Worm (Caenorhabditis elegans) whole organism, L4 larva: ENCODE measurements around the gene pcp-5.

Experiments used
- D1046.2 ChIP-seq: fragments of 200-800 bp; sonication (Bioruptor generic); IDR thresholded peaks from 2 replicates; pipeline ENCODE4 v1.3.6; 2022; ENCODE audit warnings: missing genetic modification characterization, missing compliant biosample characterization
- R02D3.7 ChIP-seq: fragments of 150-350 bp; sonication (generic microtip); optimal IDR thresholded peaks from 3 replicates; lab custom pipeline; 2014; ENCODE audit warnings: missing biosample characterization, missing genetic modification characterization
- T20F7.1 ChIP-seq: fragments of 200-800 bp; sonication (Bioruptor generic); optimal IDR thresholded peaks from 2 replicates; lab custom pipeline; 2018; ENCODE audit warnings: mild to moderate bottlenecking, missing genetic modification characterization, missing compliant biosample characterization
- ZK546.5 ChIP-seq, 2 experiments: sonication (generic microtip); optimal IDR thresholded peaks; 2 replicates each; lab custom pipeline; 2017; ENCODE audit warnings: missing biosample characterization in 2 of 2, missing genetic modification characterization in 2 of 2
- aha-1 ChIP-seq: fragments of 150-350 bp; peaks from one replicate; lab custom pipeline; 2014; ENCODE audit warnings: missing biosample characterization, missing genetic modification characterization
- ceh-20 ChIP-seq: fragments of 200-800 bp; sonication (Bioruptor generic); IDR thresholded peaks from 2 replicates; pipeline ENCODE4 v1.3.6; 2022; ENCODE audit warnings: missing genetic modification reagents, missing genetic modification characterization, missing compliant biosample characterization
- ceh-32 ChIP-seq: sonication (generic microtip); optimal IDR thresholded peaks from 2 replicates; lab custom pipeline; 2016; ENCODE audit warnings: mild to moderate bottlenecking, missing genetic modification characterization, missing compliant biosample characterization; ENCODE audit not compliant: poor library complexity
- cey-2 ChIP-seq: sonication (generic microtip); optimal IDR thresholded peaks from 3 replicates; lab custom pipeline; 2017; ENCODE audit warnings: missing genetic modification characterization, mild to moderate bottlenecking, missing compliant biosample characterization, antibody characterized with exemption, borderline replicate concordance; ENCODE audit not compliant: insufficient read depth
- ctbp-1 ChIP-seq: fragments of 200-800 bp; sonication (Bioruptor generic); IDR thresholded peaks from 2 replicates; pipeline ENCODE4 v1.3.6; 2022; ENCODE audit warnings: missing genetic modification reagents, missing genetic modification characterization, missing compliant biosample characterization
- daf-12 ChIP-seq: fragments of 150-350 bp; optimal IDR thresholded peaks from 2 replicates; lab custom pipeline; 2014; ENCODE audit warnings: missing biosample characterization, missing genetic modification reagents, missing genetic modification characterization
- daf-16 ChIP-seq, 3 experiments: sonication (generic microtip); optimal IDR thresholded peaks; 2 replicates each; lab custom pipeline; 2016 to 2017; ENCODE audit warnings: missing genetic modification characterization in 3 of 3, missing genetic modification reagents in 3 of 3, mild to moderate bottlenecking in 2 of 3, missing compliant biosample characterization in 2 of 3, missing biosample characterization in 1 of 3, moderate library complexity in 1 of 3
- daf-19 ChIP-seq: fragments of 200-800 bp; sonication (Bioruptor generic); conservative IDR thresholded peaks from 2 replicates; pipeline ENCODE4 v1.3.6; 2022; ENCODE audit warnings: missing genetic modification characterization, missing compliant biosample characterization
- daf-8 ChIP-seq: fragments of 200-800 bp; sonication (Bioruptor generic); IDR thresholded peaks from 2 replicates; pipeline ENCODE4 v1.3.6; 2022; ENCODE audit warnings: missing genetic modification characterization, missing compliant biosample characterization
- dmd-9 ChIP-seq: fragments of 200-800 bp; sonication (Bioruptor generic); IDR thresholded peaks from 2 replicates; pipeline ENCODE4 v1.3.6; 2022; ENCODE audit warnings: missing genetic modification reagents, missing genetic modification characterization, missing compliant biosample characterization
- dpl-1 ChIP-seq: fragments of 150-350 bp; optimal IDR thresholded peaks from 2 replicates; lab custom pipeline; 2014; ENCODE audit warnings: missing biosample characterization, missing genetic modification reagents, missing genetic modification characterization
- duxl-1 ChIP-seq: sonication (generic microtip); optimal IDR thresholded peaks from 2 replicates; lab custom pipeline; 2016; ENCODE audit warnings: mild to moderate bottlenecking, missing genetic modification characterization, moderate library complexity, missing compliant biosample characterization; ENCODE audit not compliant: poor library complexity
- dve-1 ChIP-seq: sonication (generic microtip); optimal IDR thresholded peaks from 2 replicates; lab custom pipeline; 2017; ENCODE audit warnings: antibody characterized with exemption, mild to moderate bottlenecking, missing genetic modification characterization, missing compliant biosample characterization; ENCODE audit not compliant: insufficient read depth
- fkh-10 ChIP-seq: fragments of 150-350 bp; optimal IDR thresholded peaks from 2 replicates; lab custom pipeline; 2014; ENCODE audit warnings: missing biosample characterization, missing genetic modification reagents, missing genetic modification characterization
- hif-1 ChIP-seq, 2 experiments: sonication (generic microtip); optimal IDR thresholded peaks; 2 replicates each; lab custom pipeline; 2016 to 2017; ENCODE audit warnings: missing compliant biosample characterization in 2 of 2, missing genetic modification characterization in 2 of 2, missing genetic modification reagents in 2 of 2, missing genotype in 2 of 2, mild to moderate bottlenecking in 1 of 2
- hlh-11 ChIP-seq: fragments of 200-800 bp; sonication (Bioruptor generic); optimal IDR thresholded peaks from 2 replicates; lab custom pipeline; 2018; ENCODE audit warnings: mild to moderate bottlenecking, missing genetic modification characterization, missing compliant biosample characterization
- hlh-30 ChIP-seq: sonication (generic microtip); optimal IDR thresholded peaks from 2 replicates; lab custom pipeline; 2017; ENCODE audit warnings: antibody characterized with exemption, mild to moderate bottlenecking, missing genetic modification characterization, missing compliant biosample characterization; ENCODE audit not compliant: insufficient read depth
- hmg-1.1 ChIP-seq: fragments of 200-800 bp; sonication (Bioruptor generic); IDR thresholded peaks from 2 replicates; pipeline ENCODE4 v1.3.6; 2022; ENCODE audit warnings: missing genetic modification reagents, missing genetic modification characterization, missing compliant biosample characterization
- lin-1 ChIP-seq: fragments of 200-800 bp; sonication (Bioruptor generic); IDR thresholded peaks from 2 replicates; pipeline ENCODE4 v1.3.6; 2022; ENCODE audit warnings: missing genetic modification reagents, missing genetic modification characterization, missing compliant biosample characterization
- lin-29 ChIP-seq: fragments of 200-800 bp; sonication (Bioruptor generic); IDR thresholded peaks from 2 replicates; pipeline ENCODE4 v1.3.6; 2022; ENCODE audit warnings: missing genetic modification reagents, missing genetic modification characterization, missing compliant biosample characterization
- lin-38 ChIP-seq: fragments of 200-800 bp; sonication (Bioruptor generic); IDR thresholded peaks from 2 replicates; pipeline ENCODE4 v1.3.6; 2022; ENCODE audit warnings: missing genetic modification reagents, missing genetic modification characterization, missing compliant biosample characterization
- lsy-2 ChIP-seq, 2 experiments: fragments of 150-350 bp in 1 of 2; sonication (generic microtip) in 1 of 2; optimal IDR thresholded peaks; 2 replicates each; lab custom pipeline; 2014 to 2017; ENCODE audit warnings: missing biosample characterization in 2 of 2, missing genetic modification characterization in 2 of 2
- madf-9 ChIP-seq: fragments of 200-800 bp; sonication (Bioruptor generic); conservative IDR thresholded peaks from 2 replicates; pipeline ENCODE4 v1.3.6; 2022; ENCODE audit warnings: missing genetic modification reagents, missing genetic modification characterization, missing compliant biosample characterization
- mdt-29 ChIP-seq: fragments of 200-800 bp; sonication (Bioruptor generic); IDR thresholded peaks from 2 replicates; pipeline ENCODE4 v1.3.6; 2022; ENCODE audit warnings: missing genetic modification reagents, missing genetic modification characterization, missing compliant biosample characterization
- mes-2 ChIP-seq: sonication (generic microtip); optimal IDR thresholded peaks from 2 replicates; lab custom pipeline; 2016; ENCODE audit warnings: missing genotype, mild to moderate bottlenecking, missing genetic modification characterization, missing compliant biosample characterization; ENCODE audit not compliant: poor library complexity, severe bottlenecking
- mxl-2 ChIP-seq: fragments of 200-800 bp; sonication (Bioruptor generic); conservative IDR thresholded peaks from 2 replicates; pipeline ENCODE4 v1.3.6; 2022; ENCODE audit warnings: missing genetic modification reagents, missing genetic modification characterization, missing compliant biosample characterization
- nhr-11 ChIP-seq: fragments of 150-350 bp; optimal IDR thresholded peaks from 2 replicates; lab custom pipeline; 2014; ENCODE audit warnings: missing biosample characterization, missing genetic modification characterization
- nhr-111 ChIP-seq: fragments of 200-800 bp; sonication (Bioruptor generic); optimal IDR thresholded peaks from 2 replicates; lab custom pipeline; 2018; ENCODE audit warnings: mild to moderate bottlenecking, missing genetic modification characterization, missing compliant biosample characterization
- rbr-2 ChIP-seq: sonication (generic microtip); optimal IDR thresholded peaks from 2 replicates; lab custom pipeline; 2016; ENCODE audit warnings: missing genotype, missing genetic modification characterization, missing compliant biosample characterization
- set-16 ChIP-seq: fragments of 200-800 bp; sonication (Bioruptor generic); IDR thresholded peaks from 2 replicates; pipeline ENCODE4 v1.3.6; 2022; ENCODE audit warnings: missing genetic modification reagents, missing genetic modification characterization, missing compliant biosample characterization
- skn-1 ChIP-seq: fragments of 150-350 bp; optimal IDR thresholded peaks from 2 replicates; lab custom pipeline; 2014; ENCODE audit warnings: missing biosample characterization, missing genetic modification characterization
- tra-1 ChIP-seq: fragments of 200-800 bp; sonication (Bioruptor generic); IDR thresholded peaks from 2 replicates; pipeline ENCODE4 v1.3.6; 2022; ENCODE audit warnings: missing genetic modification reagents, missing genetic modification characterization, missing compliant biosample characterization
- unc-39 ChIP-seq: sonication (generic microtip); optimal IDR thresholded peaks from 2 replicates; lab custom pipeline; 2017; ENCODE audit warnings: missing biosample characterization, missing genetic modification characterization
- zip-11 ChIP-seq: fragments of 200-800 bp; sonication (Bioruptor generic); IDR thresholded peaks from 2 replicates; pipeline ENCODE4 v1.3.6; 2022; ENCODE audit warnings: missing genetic modification characterization, missing compliant biosample characterization

pcp-5 gene

DNA sequence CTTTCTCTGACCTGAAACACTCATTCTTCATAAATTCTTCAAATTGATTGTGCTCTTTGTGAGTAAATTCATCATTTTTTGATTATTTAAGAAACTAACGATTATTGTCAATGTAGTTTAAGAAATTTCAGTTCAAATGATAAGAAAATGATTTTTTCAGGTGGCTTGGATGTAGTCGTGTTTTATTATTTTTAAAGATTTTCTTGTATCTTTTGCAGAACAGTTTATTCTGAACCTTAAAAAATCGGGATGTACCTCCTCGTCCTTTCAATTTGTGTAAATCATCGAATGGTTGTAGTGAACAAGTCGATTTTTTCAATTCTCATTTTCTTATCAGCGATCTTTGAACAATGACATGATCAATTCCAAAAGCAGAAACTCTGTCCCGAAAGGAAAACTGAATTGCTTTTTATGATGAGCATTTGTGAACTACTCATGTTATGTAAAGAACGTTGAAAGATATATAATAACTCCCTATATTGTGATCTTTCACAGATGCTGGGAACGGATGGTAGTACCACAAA, 42.1 kb downstream of the pcp-5 start, which contains the start of gene slc-17.3 (continued):
- TF ChIP-seq tra-1 (no peak), ZK546.5 (tag; optimal IDR thresholded peaks at IDR 0.05; lab: Kevin White, UChicago) (no peak), R02D3.7 (tag; lab: Kevin White, UChicago) (no peak), cey-2 (tag; lab: Kevin White, UChicago) (no peak), nhr-111 (GFP tag; lab: Kevin White, UChicago) (no peak), aha-1 (tag; lab: Kevin White, UChicago) (peak; percentile 31), lin-29 (GFP tag; lab: Robert Waterston, UW) (no peak), lin-1 (GFP tag; lab: Robert Waterston, UW) (no peak), D1046.2 (GFP tag; lab: Robert Waterston, UW) (no peak), T20F7.1 (GFP tag; lab: Kevin White, UChicago) (no peak), madf-9 (GFP tag; lab: Robert Waterston, UW) (no peak), hif-1 (tag; optimal IDR thresholded peaks at IDR 0.05; lab: Kevin White, UChicago) (no peak), daf-19 (no peak)
- TF ChIP-seq, all 104 proteins: peak for 4

DNA sequence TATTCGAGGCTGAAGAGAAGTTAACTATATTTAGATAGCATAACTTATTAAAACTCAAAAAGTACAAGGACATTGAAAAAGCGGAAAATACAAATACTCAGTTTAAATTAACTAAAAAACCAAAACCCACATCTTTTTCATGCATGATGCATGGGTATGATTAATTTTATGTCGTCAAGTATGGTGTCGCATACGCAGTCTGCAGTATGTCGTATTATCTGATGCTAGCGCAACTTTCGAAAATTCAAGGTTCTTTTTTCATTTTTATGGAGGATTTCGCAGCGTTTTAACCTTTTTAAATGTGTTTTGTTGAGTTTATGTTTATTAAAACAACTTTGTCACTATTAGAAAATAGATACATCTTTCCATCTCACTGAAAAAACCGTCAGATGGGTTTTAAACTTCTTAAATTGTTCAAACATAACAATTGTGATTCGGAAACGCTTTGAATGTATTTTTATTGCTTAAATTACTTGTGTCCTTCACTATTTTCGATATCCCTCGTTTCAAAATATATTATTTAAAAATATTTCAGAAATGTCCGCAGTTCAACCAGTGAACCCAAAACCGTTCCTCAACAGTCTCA, 45.8 kb downstream of the pcp-5 start, which contains the start of gene snr-5:
Gene snr-5, plus strand, starts transcription at position 536 of the 586 bp plus-strand sequence.
- TF ChIP-seq daf-16 (GFP tag; optimal IDR thresholded peaks at IDR 0.05; lab: Kevin White, UChicago) (no peak), daf-16 (tag; optimal IDR thresholded peaks at IDR 0.05; lab: Kevin White, UChicago) (peak; percentile 10), lsy-2 (tag; optimal IDR thresholded peaks at IDR 0.05; lab: Kevin White, UChicago) (peak in 1 of 2 experiments; percentile 46), mes-2 (peak; percentile 48), dmd-9 (GFP tag; lab: Robert Waterston, UW) (no peak), dpl-1 (peak; percentile 29)

- no peak for TF ChIP-seq zip-11 (GFP tag; lab: Robert Waterston, UW)
- no peak for TF ChIP-seq lin-1 (GFP tag; lab: Robert Waterston, UW)
- TF ChIP-seq ceh-20 (GFP tag; lab: Robert Waterston, UW): no peak
- peak; percentile 31 for TF ChIP-seq hlh-30 (tag; lab: Kevin White, UChicago)
- TF ChIP-seq ctbp-1: no peak
- no peak for TF ChIP-seq nhr-11 (tag; lab: Kevin White, UChicago)
- TF ChIP-seq hmg-1.1 (GFP tag; lab: Robert Waterston, UW): no peak
- TF ChIP-seq hlh-11 (tag; lab: Kevin White, UChicago): peak; percentile 3
- no peak for TF ChIP-seq lsy-2 (tag; optimal IDR thresholded peaks at IDR 0.05; lab: Kevin White, UChicago)
- no peak for TF ChIP-seq unc-39 (tag; lab: Kevin White, UChicago)
- TF ChIP-seq lin-38 (GFP tag; lab: Robert Waterston, UW): no peak
- TF ChIP-seq duxl-1 (tag; lab: Kevin White, UChicago): no peak
- TF ChIP-seq skn-1 (tag; lab: Kevin White, UChicago): no peak
- no peak for TF ChIP-seq ceh-32 (tag; lab: Kevin White, UChicago)
- TF ChIP-seq mxl-2 (GFP tag; lab: Robert Waterston, UW): no peak
- TF ChIP-seq R02D3.7 (tag; lab: Kevin White, UChicago): no peak
- no peak for TF ChIP-seq madf-9 (GFP tag; lab: Robert Waterston, UW)
- TF ChIP-seq daf-16 (GFP tag; optimal IDR thresholded peaks at IDR 0.05; lab: Kevin White, UChicago): no peak
- TF ChIP-seq daf-16 (tag; optimal IDR thresholded peaks at IDR 0.05; lab: Kevin White, UChicago): peak; percentile 5
- no peak for TF ChIP-seq daf-8 (GFP tag; lab: Robert Waterston, UW)
- TF ChIP-seq lin-29 (GFP tag; lab: Robert Waterston, UW): no peak
- TF ChIP-seq daf-12: no peak
- no peak for TF ChIP-seq rbr-2
- TF ChIP-seq fkh-10 (GFP tag; lab: Kevin White, UChicago): no peak
- no peak for TF ChIP-seq dve-1 (tag; lab: Kevin White, UChicago)
- no peak for TF ChIP-seq mdt-29 (GFP tag; lab: Robert Waterston, UW)
- TF ChIP-seq set-16: no peak
- TF ChIP-seq, all 104 proteins: peak for 3
Measured at ce11 chrIII:7860885-7861284, 46.5 kb downstream of the pcp-5 start, which contains the start of gene cuc-1. TSS of gene cuc-1 (minus strand) at chrIII:7860985.
